Worm (Caenorhabditis elegans) whole organism, midembryonic: Measurements from ENCODE around the gene unc-53.

Experiments used
- T22C8.4 ChIP-seq: fragments of 200-800 bp; sonication (Bioruptor generic); IDR thresholded peaks from 2 replicates; pipeline ENCODE4 v1.3.6; 2022; ENCODE audit warnings: missing genetic modification characterization, missing compliant biosample characterization
- cog-1 ChIP-seq: sonication (generic microtip); optimal IDR thresholded peaks from 2 replicates; lab custom pipeline; 2016; ENCODE audit warnings: missing genetic modification characterization, missing compliant biosample characterization
- flt-1 ChIP-seq: fragments of 200-800 bp; sonication (Bioruptor generic); IDR thresholded peaks from 2 replicates; pipeline ENCODE4 v1.3.6; 2022; ENCODE audit warnings: missing genetic modification characterization, missing compliant biosample characterization
- klf-2 ChIP-seq: fragments of 200-800 bp; sonication (Bioruptor generic); conservative IDR thresholded peaks from 2 replicates; pipeline ENCODE4 v1.3.6; 2022; ENCODE audit warnings: missing genetic modification reagents, missing genetic modification characterization, missing compliant biosample characterization
- med-1 ChIP-seq: sonication (generic microtip); optimal IDR thresholded peaks from 2 replicates; lab custom pipeline; 2017; ENCODE audit warnings: missing genetic modification characterization, mild to moderate bottlenecking, missing compliant biosample characterization, antibody characterized with exemption, missing genetic modification reagents; ENCODE audit not compliant: insufficient read depth
- ref-1 ChIP-seq: fragments of 200-800 bp; sonication (Bioruptor generic); conservative IDR thresholded peaks from 2 replicates; pipeline ENCODE4 v1.3.6; 2022; ENCODE audit warnings: missing genetic modification reagents, missing genetic modification characterization, missing compliant biosample characterization
- tab-1 ChIP-seq: fragments of 200-800 bp; sonication (Bioruptor generic); IDR thresholded peaks from 2 replicates; pipeline ENCODE4 v1.3.6; 2022; ENCODE audit warnings: missing genetic modification characterization, missing compliant biosample characterization
- ztf-23 ChIP-seq: fragments of 200-800 bp; sonication (Bioruptor generic); IDR thresholded peaks from 2 replicates; pipeline ENCODE4 v1.3.6; 2022; ENCODE audit warnings: missing genetic modification reagents, missing genetic modification characterization, missing compliant biosample characterization
- ztf-29 ChIP-seq: fragments of 200-800 bp; sonication (Bioruptor generic); IDR thresholded peaks from 2 replicates; pipeline ENCODE4 v1.3.6; 2022; ENCODE audit warnings: missing genetic modification reagents, missing genetic modification characterization, missing compliant biosample characterization

Gene unc-53

DNA sequence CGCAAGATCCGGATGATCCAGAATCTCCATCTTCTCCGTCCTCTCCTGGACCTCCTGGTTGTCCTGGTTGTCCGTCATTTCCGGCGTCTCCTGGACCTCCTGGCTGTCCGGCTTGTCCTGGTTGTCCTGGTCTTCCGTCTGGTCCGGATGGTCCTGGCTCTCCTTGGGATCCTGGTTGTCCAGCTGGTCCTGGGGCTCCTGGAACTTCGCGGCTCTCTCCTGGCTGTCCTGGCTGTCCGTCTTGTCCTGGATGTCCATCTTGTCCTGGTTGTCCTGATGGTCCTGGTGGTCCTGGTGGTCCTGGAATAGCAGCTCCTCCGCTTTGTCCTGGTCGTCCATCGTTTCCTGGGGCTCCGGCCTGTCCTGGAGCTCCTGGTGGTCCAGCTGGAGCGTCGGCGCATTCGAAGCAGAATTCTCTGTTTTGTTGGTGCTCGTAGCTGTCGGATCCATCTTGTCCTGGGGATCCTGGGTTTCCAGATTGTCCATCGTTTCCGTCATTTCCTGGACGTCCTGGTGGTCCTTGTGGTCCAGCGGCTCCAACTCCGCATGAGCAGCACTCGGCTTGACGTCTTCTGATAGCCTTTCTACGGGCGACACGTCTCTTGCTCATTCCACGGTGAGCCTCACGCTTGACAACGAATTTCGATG, 76.6 kb downstream of the unc-53 start:
- TF ChIP-seq flt-1 (GFP tag; lab: Robert Waterston, UW) (0 out of 2 replicates have a peak, but pooled peaks have one; percentile 5), ztf-23 (GFP tag; lab: Robert Waterston, UW) (peak; percentile 66; the same call in 1 of the 2 replicates), T22C8.4 (no peak), tab-1 (GFP tag; lab: Robert Waterston, UW) (0 out of 2 replicates have a peak, but pooled peaks have one; percentile 35), ztf-29 (GFP tag; lab: Robert Waterston, UW) (no peak)

DNA sequence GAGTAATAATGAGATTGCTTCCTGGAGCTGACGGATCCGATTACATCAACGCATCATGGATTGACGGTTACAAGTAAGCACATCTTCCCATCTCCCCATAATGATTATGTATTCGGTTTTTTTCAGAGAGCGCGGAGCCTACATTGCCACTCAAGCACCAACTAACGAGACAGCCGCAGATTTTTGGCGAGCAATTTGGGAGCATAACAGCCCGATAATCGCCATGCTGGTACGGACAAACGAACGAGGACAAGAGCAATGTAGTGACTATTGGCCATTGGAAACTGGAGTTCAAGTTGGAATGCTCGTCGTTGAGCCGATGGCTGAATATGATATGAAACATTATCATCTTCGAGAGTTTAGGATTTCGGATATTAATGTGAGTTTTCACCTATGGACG, 78.3 kb downstream of the unc-53 start:
- TF ChIP-seq ref-1 (GFP tag; lab: Robert Waterston, UW) = no peak
- TF ChIP-seq T22C8.4 = no peak
- no peak for TF ChIP-seq med-1 (GFP tag; lab: Kevin White, UChicago)
- no peak for TF ChIP-seq klf-2
- TF ChIP-seq ztf-23 (GFP tag; lab: Robert Waterston, UW) = no peak
- TF ChIP-seq cog-1 (tag; lab: Kevin White, UChicago) = no peak
- TF ChIP-seq flt-1 (GFP tag; lab: Robert Waterston, UW) = no peak
- TF ChIP-seq tab-1 (GFP tag; lab: Robert Waterston, UW) = no peak
- no peak for TF ChIP-seq ztf-29 (GFP tag; lab: Robert Waterston, UW)
